ENCODE assay signal across 3 worm cellular contexts in the genomic region with DNA sequence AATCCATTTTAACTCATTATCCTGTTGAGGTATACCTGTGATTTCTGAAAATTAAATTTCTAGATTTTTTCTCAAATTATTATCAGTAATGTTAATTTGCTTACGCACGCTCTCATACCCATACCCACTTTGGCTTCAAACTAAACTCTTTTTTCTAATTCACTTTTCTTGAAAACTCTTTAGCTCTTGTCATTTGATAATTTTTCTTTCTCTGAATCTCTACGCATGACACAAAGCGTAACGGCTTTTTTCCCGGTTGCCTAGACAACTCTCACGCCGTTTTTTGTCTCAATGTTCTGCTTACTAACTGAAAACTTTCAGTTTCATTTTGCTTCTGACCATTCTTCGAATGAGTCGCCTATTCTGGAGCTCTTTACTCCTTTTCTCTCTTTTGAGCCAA.
TF ChIP-seq lines count a peak whose summit lies in the region.

A gene (plus strand): TSS at position 306 of the 400 bp plus-strand sequence.

TF ChIP-seq in whole organism, L1 larva, 84 proteins besides CTCF, POLR2A, EP300 and RAD21:
- TF ChIP-seq swsn-7 (tag; optimal IDR thresholded peaks at IDR 0.05; lab: Kevin White, UChicago) (peak; percentile 3), nhr-11 (tag; optimal IDR thresholded peaks at IDR 0.05; lab: Kevin White, UChicago) (peak; percentile 59), fkh-8 (tag; optimal IDR thresholded peaks at IDR 0.05; lab: Kevin White, UChicago) (peak; percentile 95), fkh-10 (GFP tag; optimal IDR thresholded peaks at IDR 0.05; lab: Kevin White, UChicago) (no peak), grh-1 (GFP tag; IDR thresholded peaks at IDR 0.05; lab: Robert Waterston, UW) (no peak), alr-1 (tag; optimal IDR thresholded peaks at IDR 0.05; lab: Kevin White, UChicago; ENCODE audit: borderline replicate concordance) (no peak), nhr-71 (tag; optimal IDR thresholded peaks at IDR 0.05; lab: Kevin White, UChicago) (peak; percentile 72), dsc-1 (tag; optimal IDR thresholded peaks at IDR 0.05; lab: Kevin White, UChicago) (peak; percentile 29), pax-3 (tag; optimal IDR thresholded peaks at IDR 0.05; lab: Kevin White, UChicago) (peak; percentile 10), sox-4 (tag; optimal IDR thresholded peaks at IDR 0.05; lab: Kevin White, UChicago) (peak; percentile 9), lin-14 (GFP tag; optimal IDR thresholded peaks at IDR 0.05; lab: Kevin White, UChicago) (peak; percentile 6), nhr-47 (tag; optimal IDR thresholded peaks at IDR 0.05; lab: Kevin White, UChicago) (peak; percentile 62), nhr-20 (tag; optimal IDR thresholded peaks at IDR 0.05; lab: Kevin White, UChicago) (peak; percentile 79)

TF ChIP-seq in whole organism, L2 larva, 48 proteins besides CTCF, POLR2A, EP300 and RAD21:
- TF ChIP-seq blmp-1 (tag; optimal IDR thresholded peaks at IDR 0.05; lab: Kevin White, UChicago; ENCODE audit: insufficient read depth), result no peak
- no peak for TF ChIP-seq nhr-11 (tag; optimal IDR thresholded peaks at IDR 0.05; lab: Kevin White, UChicago)
- TF ChIP-seq nhr-129 (tag; optimal IDR thresholded peaks at IDR 0.05; lab: Kevin White, UChicago), result no peak
- TF ChIP-seq C34F6.9 (tag; optimal IDR thresholded peaks at IDR 0.05; lab: Kevin White, UChicago), result peak; percentile 19
- TF ChIP-seq lin-11 (tag; optimal IDR thresholded peaks at IDR 0.05; lab: Kevin White, UChicago), result peak; percentile 21
- no peak for TF ChIP-seq nhr-23 (tag; optimal IDR thresholded peaks at IDR 0.05; lab: Kevin White, UChicago)
- no peak for TF ChIP-seq nhr-12 (tag; optimal IDR thresholded peaks at IDR 0.05; lab: Kevin White, UChicago)
- TF ChIP-seq nhr-21 (tag; optimal IDR thresholded peaks at IDR 0.05; lab: Kevin White, UChicago), result no peak

TF ChIP-seq in whole organism, L3 larva, 47 proteins besides CTCF, POLR2A, EP300 and RAD21:
- TF ChIP-seq nhr-11 (tag; optimal IDR thresholded peaks at IDR 0.05; lab: Kevin White, UChicago) (peak; percentile 3), pqm-1 (tag; optimal IDR thresholded peaks at IDR 0.05; lab: Kevin White, UChicago) (no peak), ceh-9 (tag; optimal IDR thresholded peaks at IDR 0.05; lab: Kevin White, UChicago) (no peak), fkh-10 (GFP tag; optimal IDR thresholded peaks at IDR 0.05; lab: Kevin White, UChicago) (no peak), lin-15B (tag; optimal IDR thresholded peaks at IDR 0.05; lab: Kevin White, UChicago) (no peak), ama-1 (optimal IDR thresholded peaks at IDR 0.05; lab: Kevin White, UChicago) (no peak), nhr-76 (tag; optimal IDR thresholded peaks at IDR 0.05; lab: Kevin White, UChicago) (no peak), egl-27 (tag; optimal IDR thresholded peaks at IDR 0.05; lab: Kevin White, UChicago) (no peak)
